Worm (Caenorhabditis elegans): ENCODE measurements around the gene srw-85.

- TF ChIP-seq ama-1 (optimal IDR thresholded peaks at IDR 0.05) = no peak
- TF ChIP-seq ceh-13 (GFP tag; optimal IDR thresholded peaks at IDR 0.05) = no peak
- no peak for TF ChIP-seq flt-1 (GFP tag; IDR thresholded peaks at IDR 0.05)
- no peak for TF ChIP-seq F13C5.2 (tag; optimal IDR thresholded peaks at IDR 0.05)
- no peak for TF ChIP-seq ceh-36 (tag; optimal IDR thresholded peaks at IDR 0.05)
- TF ChIP-seq tbx-37 (GFP tag; conservative IDR thresholded peaks at IDR 0.05) = no peak
- TF ChIP-seq hmg-4 (GFP tag; optimal IDR thresholded peaks at IDR 0.05) = no peak
Measured at ce11 chrV:19457120-19457519, 26.2 kb upstream of the srw-85 start, which contains the start of gene Y43F8B.24.
